Fruit fly (Drosophila melanogaster) whole organism, wandering third instar larva: ENCODE data around the gene CG43245.

Experiments used
- Rel ChIP-seq, 2 experiments: fragments of 200-800 bp; sonication (Bioruptor generic) in 1 of 2; optimal IDR thresholded peaks; 2 replicates in 1 of 2; 3 replicates in 1 of 2; lab custom pipeline; 2016 to 2019; ENCODE audit warnings: mild to moderate bottlenecking in 2 of 2, missing biosample characterization in 2 of 2, missing genetic modification characterization in 2 of 2, moderate library complexity in 1 of 2
- woc ChIP-seq: sonication (Bioruptor generic); optimal IDR thresholded peaks from 2 replicates; lab custom pipeline; 2016; ENCODE audit warnings: missing biosample characterization, mild to moderate bottlenecking, missing genetic modification characterization

dm6 chr3L:10803124-10803523 lies 31.4 kb downstream of the CG43245 start:
- no peak for TF ChIP-seq woc
- no peak for TF ChIP-seq Rel (GFP tag; optimal IDR thresholded peaks at IDR 0.05; lab: Kevin White, UChicago)
- no peak for TF ChIP-seq Rel (tag; optimal IDR thresholded peaks at IDR 0.05; lab: Kevin White, UChicago)
